Worm (Caenorhabditis elegans) whole organism, L1 larva: ENCODE data around the gene grk-1.
A peak's percentile ranks its signal among the peaks of the same experiment; 100 is the strongest.

Experiments used
- C04F5.9 ChIP-seq: sonication (generic microtip); optimal IDR thresholded peaks from 2 replicates; lab custom pipeline; 2016; ENCODE audit warnings: missing genetic modification characterization, missing compliant biosample characterization
- C16A3.4 ChIP-seq: fragments of 150-350 bp; optimal IDR thresholded peaks from 2 replicates; lab custom pipeline; 2014; ENCODE audit warnings: missing biosample characterization, missing genetic modification characterization
- F16B12.6 ChIP-seq: fragments of 150-350 bp; optimal IDR thresholded peaks from 2 replicates; lab custom pipeline; 2014; ENCODE audit warnings: missing biosample characterization, missing genetic modification characterization
- alr-1 ChIP-seq: fragments of 200-800 bp; sonication (Bioruptor generic); optimal IDR thresholded peaks from 2 replicates; lab custom pipeline; 2018; ENCODE audit warnings: borderline replicate concordance, mild to moderate bottlenecking, missing genetic modification characterization, missing compliant biosample characterization
- blmp-1 ChIP-seq: fragments of 150-350 bp; optimal IDR thresholded peaks from 2 replicates; lab custom pipeline; 2014; ENCODE audit warnings: missing biosample characterization, missing genetic modification characterization
- ceh-8 ChIP-seq: fragments of 200-800 bp; sonication (Bioruptor generic); optimal IDR thresholded peaks from 2 replicates; lab custom pipeline; 2018; ENCODE audit warnings: mild to moderate bottlenecking, missing genetic modification characterization, moderate library complexity, missing compliant biosample characterization
- ceh-82 ChIP-seq, 3 experiments: fragments of 150-350 bp in 1 of 3; sonication (generic microtip) in 2 of 3; optimal IDR thresholded peaks; 2 replicates each; lab custom pipeline; 2014 to 2017; ENCODE audit warnings: missing biosample characterization in 3 of 3, missing genetic modification characterization in 3 of 3
- ceh-88 ChIP-seq: fragments of 200-800 bp; sonication (Bioruptor generic); IDR thresholded peaks from 2 replicates; pipeline ENCODE4 v1.3.6; 2022; ENCODE audit warnings: missing genetic modification characterization, missing compliant biosample characterization
- ceh-90 ChIP-seq: sonication (generic microtip); optimal IDR thresholded peaks from 2 replicates; lab custom pipeline; 2016; ENCODE audit warnings: missing genetic modification characterization, missing compliant biosample characterization
- ces-1 ChIP-seq: fragments of 150-350 bp; optimal IDR thresholded peaks from 2 replicates; lab custom pipeline; 2014; ENCODE audit warnings: missing biosample characterization, missing genetic modification reagents, missing genetic modification characterization
- dpl-1 ChIP-seq, 3 experiments: fragments of 150-350 bp in 2 of 3; sonication (generic microtip) in 1 of 3; optimal IDR thresholded peaks; 2 replicates each; lab custom pipeline; 2014 to 2017; ENCODE audit warnings: missing biosample characterization in 3 of 3, missing genetic modification characterization in 3 of 3, missing genetic modification reagents in 3 of 3
- dsc-1 ChIP-seq: sonication (generic microtip); optimal IDR thresholded peaks from 2 replicates; lab custom pipeline; 2016; ENCODE audit warnings: mild to moderate bottlenecking, missing genetic modification characterization, missing compliant biosample characterization
- efl-1 ChIP-seq, 4 experiments: fragments of 150-350 bp; optimal IDR thresholded peaks in 3 of 4; peaks in 1 of 4; 1 replicate in 1 of 4; 2 replicates in 3 of 4; lab custom pipeline; 2014; ENCODE audit warnings: missing biosample characterization in 2 of 4, missing genetic modification characterization in 2 of 4, missing genetic modification reagents in 2 of 4
- egl-13 ChIP-seq: sonication (generic microtip); optimal IDR thresholded peaks from 2 replicates; lab custom pipeline; 2016; ENCODE audit warnings: missing genotype, missing genetic modification reagents, missing genetic modification characterization, missing compliant biosample characterization
- elt-2 ChIP-seq: sonication (generic microtip); optimal IDR thresholded peaks from 2 replicates; lab custom pipeline; 2016; ENCODE audit warnings: missing genetic modification characterization, mild to moderate bottlenecking, inconsistent platforms, missing compliant biosample characterization, missing genetic modification reagents
- elt-3 ChIP-seq, 6 experiments: fragments of 150-350 bp in 1 of 6; sonication (generic microtip); optimal IDR thresholded peaks; 2 replicates each; lab custom pipeline; 2017 to 2018; ENCODE audit warnings: missing biosample characterization in 6 of 6, missing genetic modification characterization in 6 of 6, inconsistent platforms in 1 of 6
- fkh-8 ChIP-seq: sonication (generic microtip); optimal IDR thresholded peaks from 2 replicates; lab custom pipeline; 2016; ENCODE audit warnings: mild to moderate bottlenecking, missing genetic modification characterization, missing compliant biosample characterization
- fos-1 ChIP-seq: fragments of 150-350 bp; optimal IDR thresholded peaks from 2 replicates; lab custom pipeline; 2014; ENCODE audit warnings: missing biosample characterization, missing genetic modification characterization
- hpl-2 ChIP-seq: fragments of 150-350 bp; optimal IDR thresholded peaks from 2 replicates; lab custom pipeline; 2014; ENCODE audit warnings: missing biosample characterization, missing genetic modification reagents, missing genetic modification characterization
- lin-13 ChIP-seq: fragments of 150-350 bp; optimal IDR thresholded peaks from 2 replicates; lab custom pipeline; 2014; ENCODE audit warnings: missing biosample characterization, missing genetic modification reagents, missing genetic modification characterization
- lin-14 ChIP-seq: fragments of 200-800 bp; sonication (Bioruptor generic); optimal IDR thresholded peaks from 2 replicates; lab custom pipeline; 2018; ENCODE audit warnings: mild to moderate bottlenecking, missing genetic modification characterization, moderate library complexity, missing compliant biosample characterization
- lin-35 ChIP-seq, 2 experiments: fragments of 150-350 bp; optimal IDR thresholded peaks; 2 replicates each; lab custom pipeline; 2014; ENCODE audit warnings: missing biosample characterization in 2 of 2, missing genetic modification characterization in 2 of 2, missing genetic modification reagents in 2 of 2
- lsy-2 ChIP-seq, 2 experiments: fragments of 150-350 bp; optimal IDR thresholded peaks; 2 replicates each; lab custom pipeline; 2014; ENCODE audit warnings: missing biosample characterization in 2 of 2, missing genetic modification characterization in 2 of 2
- mdl-1 ChIP-seq, 2 experiments: fragments of 150-350 bp; optimal IDR thresholded peaks; 2 replicates each; lab custom pipeline; 2014 to 2017; ENCODE audit warnings: missing biosample characterization in 2 of 2, missing genetic modification characterization in 2 of 2, inconsistent platforms in 1 of 2
- mep-1 ChIP-seq: fragments of 150-350 bp; optimal IDR thresholded peaks from 2 replicates; lab custom pipeline; 2014; ENCODE audit warnings: missing biosample characterization, missing genetic modification characterization
- nhr-12 ChIP-seq: sonication (generic microtip); optimal IDR thresholded peaks from 2 replicates; lab custom pipeline; 2017; ENCODE audit warnings: missing biosample characterization, missing genetic modification characterization
- nhr-19 ChIP-seq: fragments of 200-800 bp; sonication (Bioruptor generic); conservative IDR thresholded peaks from 2 replicates; pipeline ENCODE4 v1.3.6; 2022; ENCODE audit warnings: missing genetic modification characterization, missing compliant biosample characterization
- nhr-20 ChIP-seq: sonication (generic microtip); optimal IDR thresholded peaks from 2 replicates; lab custom pipeline; 2016; ENCODE audit warnings: mild to moderate bottlenecking, missing genetic modification characterization, missing compliant biosample characterization
- nhr-28 ChIP-seq: fragments of 150-350 bp; optimal IDR thresholded peaks from 2 replicates; lab custom pipeline; 2014; ENCODE audit warnings: missing biosample characterization, missing genetic modification characterization
- nhr-47 ChIP-seq: sonication (generic microtip); optimal IDR thresholded peaks from 2 replicates; lab custom pipeline; 2016; ENCODE audit warnings: mild to moderate bottlenecking, missing genetic modification characterization, moderate library complexity, missing compliant biosample characterization
- nhr-71 ChIP-seq: sonication (generic microtip); optimal IDR thresholded peaks from 2 replicates; lab custom pipeline; 2016; ENCODE audit warnings: mild to moderate bottlenecking, missing genetic modification characterization, moderate library complexity, missing compliant biosample characterization
- nhr-76 ChIP-seq: sonication (generic microtip); optimal IDR thresholded peaks from 2 replicates; lab custom pipeline; 2017; ENCODE audit warnings: missing biosample characterization, missing genetic modification characterization
- nhr-77 ChIP-seq: fragments of 150-350 bp; optimal IDR thresholded peaks from 2 replicates; lab custom pipeline; 2014; ENCODE audit warnings: missing biosample characterization, missing genetic modification characterization
- nhr-84 ChIP-seq: sonication (generic microtip); optimal IDR thresholded peaks from 2 replicates; lab custom pipeline; 2017; ENCODE audit warnings: missing biosample characterization, missing genetic modification characterization
- nhr-85 ChIP-seq: sonication (generic microtip); peaks from one replicate; lab custom pipeline; 2016; ENCODE audit warnings: missing genetic modification characterization, inconsistent platforms, missing compliant biosample characterization
- nhr-90 ChIP-seq: sonication (generic microtip); optimal IDR thresholded peaks from 2 replicates; lab custom pipeline; 2016; ENCODE audit warnings: mild to moderate bottlenecking, missing genetic modification characterization, missing compliant biosample characterization; ENCODE audit not compliant: poor library complexity
- pag-3 ChIP-seq: sonication (generic microtip); optimal IDR thresholded peaks from 2 replicates; lab custom pipeline; 2017; ENCODE audit warnings: missing genetic modification characterization, mild to moderate bottlenecking, missing compliant biosample characterization, antibody characterized with exemption, borderline replicate concordance; ENCODE audit not compliant: insufficient read depth
- rnt-1 ChIP-seq: sonication (generic microtip); optimal IDR thresholded peaks from 2 replicates; lab custom pipeline; 2016; ENCODE audit warnings: mild to moderate bottlenecking, missing genetic modification characterization, moderate library complexity, missing compliant biosample characterization
- skn-1 ChIP-seq: fragments of 150-350 bp; optimal IDR thresholded peaks from 2 replicates; lab custom pipeline; 2014; ENCODE audit warnings: missing biosample characterization, missing genetic modification characterization
- snu-23 ChIP-seq: sonication (generic microtip); optimal IDR thresholded peaks from 2 replicates; lab custom pipeline; 2016; ENCODE audit warnings: missing genetic modification characterization, missing compliant biosample characterization
- sptf-1 ChIP-seq: fragments of 150-350 bp; optimal IDR thresholded peaks from 2 replicates; lab custom pipeline; 2014; ENCODE audit warnings: missing biosample characterization, missing genetic modification characterization
- swsn-7 ChIP-seq: sonication (generic microtip); optimal IDR thresholded peaks from 2 replicates; lab custom pipeline; 2016; ENCODE audit warnings: missing genetic modification characterization, missing compliant biosample characterization
- tbx-2 ChIP-seq: sonication (generic microtip); optimal IDR thresholded peaks from 2 replicates; lab custom pipeline; 2016; ENCODE audit warnings: missing genetic modification characterization, missing compliant biosample characterization
- unc-130 ChIP-seq: fragments of 150-350 bp; optimal IDR thresholded peaks from 2 replicates; lab custom pipeline; 2017; ENCODE audit warnings: missing biosample characterization, missing genetic modification characterization, inconsistent platforms
- unc-98 ChIP-seq: fragments of 200-800 bp; sonication (Bioruptor generic); IDR thresholded peaks from 2 replicates; pipeline ENCODE4 v1.3.6; 2022; ENCODE audit warnings: missing genetic modification characterization, missing compliant biosample characterization
- xbp-1 ChIP-seq: sonication (generic microtip); optimal IDR thresholded peaks from 2 replicates; lab custom pipeline; 2016; ENCODE audit warnings: missing genetic modification characterization, missing compliant biosample characterization
- ztf-4 ChIP-seq: fragments of 150-350 bp; optimal IDR thresholded peaks from 2 replicates; lab custom pipeline; 2014; ENCODE audit warnings: missing biosample characterization, missing genetic modification characterization

grk-1 gene

ce11 chrX:10027556-10027955, 28.5 kb upstream of the grk-1 start, which contains the start of gene mkk-4:
Gene mkk-4 (plus strand): TSS chrX:10027856.
- TF ChIP-seq ces-1 (GFP tag; lab: Kevin White, UChicago) (no peak), lin-35 (GFP tag; optimal IDR thresholded peaks at IDR 0.05; lab: Kevin White, UChicago) (no peak), dpl-1 (GFP tag; optimal IDR thresholded peaks at IDR 0.05; lab: Kevin White, UChicago) (no peak), nhr-84 (no peak), ceh-8 (no peak), xbp-1 (tag; lab: Kevin White, UChicago) (no peak), nhr-71 (tag; lab: Kevin White, UChicago) (no peak), nhr-28 (tag; lab: Kevin White, UChicago) (no peak), lin-13 (GFP tag; lab: Kevin White, UChicago) (no peak), pag-3 (tag; lab: Kevin White, UChicago) (no peak)
- TF ChIP-seq, all 84 proteins: peak for 0

ce11 chrX:10026347-10026746, 27.3 kb upstream of the grk-1 start:
- TF ChIP-seq F16B12.6 (no peak), efl-1 (optimal IDR thresholded peaks at IDR 0.05; lab: Kevin White, UChicago) (peak; percentile 18 to 42), efl-1 (GFP tag; optimal IDR thresholded peaks at IDR 0.05 in 1 of 2; lab: Kevin White, UChicago) (peak in 1 of 2 experiments; percentile 81), dsc-1 (tag; lab: Kevin White, UChicago) (peak; percentile 6), unc-98 (GFP tag; lab: Robert Waterston, UW) (no peak), unc-130 (peak; percentile 46), egl-13 (no peak), snu-23 (GFP tag; lab: Kevin White, UChicago) (peak; percentile 74), nhr-77 (tag; lab: Kevin White, UChicago) (peak; percentile 48), nhr-20 (peak; percentile 70), elt-3 (tag; optimal IDR thresholded peaks at IDR 0.05; lab: Kevin White, UChicago) (peak in 3 of 6 experiments; percentile 41 to 65 (median 64)), mep-1 (peak; percentile 77), hpl-2 (no peak), nhr-90 (peak; percentile 26), alr-1 (no peak), lin-35 (GFP tag; optimal IDR thresholded peaks at IDR 0.05; lab: Kevin White, UChicago) (peak; percentile 24 to 47), mdl-1 (tag; optimal IDR thresholded peaks at IDR 0.05; lab: Kevin White, UChicago) (peak in 1 of 2 experiments; percentile 74), ceh-88 (GFP tag; lab: Robert Waterston, UW) (no peak), fos-1 (tag; lab: Kevin White, UChicago) (peak; percentile 23), lin-14 (GFP tag; lab: Kevin White, UChicago) (peak; percentile 92), skn-1 (tag; lab: Kevin White, UChicago) (peak; percentile 25), C16A3.4 (peak; percentile 60), tbx-2 (tag; lab: Kevin White, UChicago) (peak; percentile 4), sptf-1 (tag; lab: Kevin White, UChicago) (no peak), ztf-4 (tag; lab: Kevin White, UChicago) (no peak), rnt-1 (tag; lab: Kevin White, UChicago) (peak; percentile 42), fkh-8 (tag; lab: Kevin White, UChicago) (peak; percentile 50), nhr-47 (tag; lab: Kevin White, UChicago) (peak; percentile 49), swsn-7 (tag; lab: Kevin White, UChicago) (peak; percentile 60), elt-2 (tag; lab: Kevin White, UChicago) (no peak), lsy-2 (tag; optimal IDR thresholded peaks at IDR 0.05; lab: Kevin White, UChicago) (peak in 1 of 2 experiments; percentile 71), blmp-1 (tag; lab: Kevin White, UChicago) (peak; percentile 92), nhr-85 (tag; lab: Kevin White, UChicago) (peak; percentile 86), ceh-90 (tag; lab: Kevin White, UChicago) (no peak), nhr-19 (GFP tag; lab: Robert Waterston, UW) (no peak), nhr-76 (tag; lab: Kevin White, UChicago) (no peak), nhr-71 (tag; lab: Kevin White, UChicago) (peak; percentile 70), xbp-1 (tag; lab: Kevin White, UChicago) (peak; percentile 45), C04F5.9 (no peak), nhr-12 (tag; lab: Kevin White, UChicago) (no peak), ceh-82 (tag; optimal IDR thresholded peaks at IDR 0.05; lab: Kevin White, UChicago) (peak; percentile 2 to 40 (median 34))
